Fruit fly (Drosophila melanogaster): ENCODE data around the gene Diap1.
A peak's percentile ranks its signal among the peaks of the same experiment; 100 is the strongest.

Gene Diap1

DNA sequence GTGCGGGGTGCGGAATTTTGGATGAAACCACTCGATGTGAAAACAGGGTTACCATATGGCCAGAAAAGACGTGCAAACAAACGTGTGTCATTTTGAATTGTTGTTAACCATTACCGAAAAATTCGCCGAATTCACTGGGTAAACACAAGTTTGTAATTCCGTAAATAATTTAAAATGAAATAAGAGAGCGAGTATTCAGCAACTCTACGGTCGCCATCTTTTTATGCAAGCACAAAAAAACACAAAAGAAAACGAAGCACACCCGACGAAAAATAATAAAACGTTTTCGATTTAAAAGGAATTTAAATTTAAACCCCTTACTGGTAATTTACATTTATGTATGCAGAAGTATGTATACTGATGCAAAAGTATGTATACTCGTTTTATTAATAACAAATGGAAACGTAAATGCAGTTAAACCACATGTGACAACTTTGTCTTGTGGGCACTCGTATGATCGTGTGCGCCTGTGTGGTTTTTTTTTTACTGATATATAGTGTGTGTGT is 5.0 kb downstream of the Diap1 start (continued):
- TF ChIP-seq CG34376 (GFP tag; optimal IDR thresholded peaks at IDR 0.05) (peak; percentile 69), BtbVII (GFP tag; optimal IDR thresholded peaks at IDR 0.05) (peak; percentile 86), CG12071 (GFP tag; optimal IDR thresholded peaks at IDR 0.05) (peak; percentile 91), caup (GFP tag; optimal IDR thresholded peaks at IDR 0.05; ENCODE audit: severe bottlenecking) (peak; percentile 92), CG2875 (GFP tag; optimal IDR thresholded peaks at IDR 0.05) (peak; percentile 85), Dll (GFP tag; IDR thresholded peaks at IDR 0.05; ENCODE audit: partially characterized antibody) (no peak), HLH3B (GFP tag; IDR thresholded peaks at IDR 0.05) (peak; percentile 90), NK7.1 (GFP tag; optimal IDR thresholded peaks at IDR 0.05) (peak; percentile 88), CG16863 (GFP tag; optimal IDR thresholded peaks at IDR 0.05) (peak; percentile 89), Doc2 (GFP tag; IDR thresholded peaks at IDR 0.05) (no peak), CG12391 (tag; optimal IDR thresholded peaks at IDR 0.05) (peak; percentile 97), CG13624 (GFP tag; optimal IDR thresholded peaks at IDR 0.05) (peak; percentile 89), CG8924 (tag; optimal IDR thresholded peaks at IDR 0.05) (peak; percentile 92), CG2889 (GFP tag; IDR thresholded peaks at IDR 0.05) (peak; percentile 75; the same call in 2 of the 3 replicates), CG3726 (GFP tag; IDR thresholded peaks at IDR 0.05) (peak; percentile 77; the same call in 1 of the 3 replicates), nerfin-1 (tag; optimal IDR thresholded peaks at IDR 0.05) (peak; percentile 92), CHES-1-like (GFP tag; optimal IDR thresholded peaks at IDR 0.05) (peak; percentile 91), Doc3 (GFP tag; IDR thresholded peaks at IDR 0.05; ENCODE audit: partially characterized antibody) (no peak), tll (GFP tag; optimal IDR thresholded peaks at IDR 0.05) (peak in 1 of 2 experiments; percentile 0), yki (optimal IDR thresholded peaks at IDR 0.05) (no peak), CG4707 (GFP tag; optimal IDR thresholded peaks at IDR 0.05) (peak; percentile 83), BEAF-32 (GFP tag; optimal IDR thresholded peaks at IDR 0.05) (no peak), E2f2 (GFP tag; IDR thresholded peaks at IDR 0.05) (peak; percentile 70), Hr78 (GFP tag; optimal IDR thresholded peaks at IDR 0.05) (peak in 1 of 2 experiments; percentile 72), CG6272 (GFP tag; IDR thresholded peaks at IDR 0.05) (peak; percentile 82), klu (GFP tag; IDR thresholded peaks at IDR 0.05) (peak; percentile 78), CG9437 (GFP tag; optimal IDR thresholded peaks at IDR 0.05) (peak; percentile 79), CG8944 (GFP tag; optimal IDR thresholded peaks at IDR 0.05) (peak; percentile 82), pb (GFP tag; optimal IDR thresholded peaks at IDR 0.05) (peak; percentile 79), CG6654 (GFP tag; optimal IDR thresholded peaks at IDR 0.05) (peak; percentile 69), CG3838 (GFP tag; optimal IDR thresholded peaks at IDR 0.05) (peak; percentile 51), lbe (GFP tag; optimal IDR thresholded peaks at IDR 0.05) (peak; percentile 97)

DNA sequence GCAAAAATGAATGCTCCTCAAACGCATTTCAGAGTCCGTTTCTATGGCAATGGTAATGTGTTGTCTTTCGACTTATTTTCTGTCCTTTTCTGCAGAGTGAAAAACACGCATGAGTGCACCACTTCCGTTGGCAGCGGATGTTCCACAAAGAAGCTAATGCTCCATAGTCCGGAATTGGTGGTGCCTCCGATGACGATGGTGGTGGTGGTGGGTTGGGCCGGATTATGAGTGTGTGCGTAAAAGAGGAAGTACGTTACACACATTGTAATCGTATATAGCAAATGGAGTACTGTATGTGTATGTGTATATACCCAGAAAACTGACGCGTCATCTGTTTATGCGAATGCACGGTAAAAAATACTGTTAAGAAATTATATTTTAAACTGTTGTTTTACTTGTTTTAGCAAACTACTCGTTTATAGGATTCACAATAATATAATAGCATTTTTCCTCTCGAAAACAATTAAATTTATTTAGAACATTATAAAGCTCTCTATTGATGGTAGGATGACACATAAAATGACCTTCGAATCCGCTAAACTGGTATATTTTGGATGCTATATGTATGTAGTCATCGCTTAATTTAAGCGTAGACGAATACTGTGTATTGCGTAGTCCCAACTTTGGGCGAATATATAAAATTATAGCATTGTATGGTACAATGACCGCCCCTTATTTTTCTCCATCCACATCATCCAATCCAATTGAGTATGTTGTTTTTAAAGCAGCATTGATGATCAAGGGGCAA is 5.6 kb downstream of the Diap1 start:
- TF ChIP-seq CG32532 (GFP tag; IDR thresholded peaks at IDR 0.05) (peak; percentile 71), pan (optimal IDR thresholded peaks at IDR 0.05) (no peak), pan (GFP tag; optimal IDR thresholded peaks at IDR 0.05 in 1 of 2, IDR thresholded peaks at IDR 0.05 in 1 of 2) (peak in 1 of 2 experiments; percentile 69), bsh (GFP tag; optimal IDR thresholded peaks at IDR 0.05) (peak in 1 of 2 experiments; percentile 66), YL-1 (GFP tag; optimal IDR thresholded peaks at IDR 0.05) (no peak), az2 (GFP tag; optimal IDR thresholded peaks at IDR 0.05) (no peak), CG34422 (GFP tag; IDR thresholded peaks at IDR 0.05) (peak; percentile 65), Spps (tag; optimal IDR thresholded peaks at IDR 0.05) (no peak), CG17328 (GFP tag; IDR thresholded peaks at IDR 0.05) (peak; percentile 47; the same call in 1 of the 2 replicates), Gug (GFP tag; IDR thresholded peaks at IDR 0.05) (no peak), Ravus (GFP tag; IDR thresholded peaks at IDR 0.05) (peak; percentile 6; the same call in 1 of the 2 replicates), hkb (optimal IDR thresholded peaks at IDR 0.05) (no peak), hkb (GFP tag; IDR thresholded peaks at IDR 0.05) (peak; percentile 51), CG30403 (GFP tag; optimal IDR thresholded peaks at IDR 0.05) (peak; percentile 36), CG12071 (GFP tag; optimal IDR thresholded peaks at IDR 0.05) (peak; percentile 11), HmgZ (tag; optimal IDR thresholded peaks at IDR 0.05) (no peak), CG3407 (GFP tag; optimal IDR thresholded peaks at IDR 0.05) (no peak), CG2116 (GFP tag; optimal IDR thresholded peaks at IDR 0.05) (no peak), TFAM (GFP tag; optimal IDR thresholded peaks at IDR 0.05) (no peak)
